Worm (Caenorhabditis elegans) whole organism, mixed stage, embryonic: Measurements from ENCODE around the gene clp-9.

ENCODE experiments used
- ceh-39 ChIP-seq: fragments of 150-350 bp; optimal IDR thresholded peaks from 2 replicates; lab custom pipeline; 2014; ENCODE audit warnings: missing biosample characterization, missing genetic modification characterization
- ces-1 ChIP-seq: fragments of 150-350 bp; optimal IDR thresholded peaks from 2 replicates; lab custom pipeline; 2014; ENCODE audit warnings: missing biosample characterization, missing genetic modification reagents, missing genetic modification characterization
- elt-1 ChIP-seq: sonication (generic microtip); optimal IDR thresholded peaks from 2 replicates; lab custom pipeline; 2017; ENCODE audit warnings: missing genetic modification characterization, mild to moderate bottlenecking, missing compliant biosample characterization, antibody characterized with exemption, moderate library complexity, borderline replicate concordance; ENCODE audit not compliant: insufficient read depth
- elt-3 ChIP-seq: fragments of 150-350 bp; optimal IDR thresholded peaks from 2 replicates; lab custom pipeline; 2014; ENCODE audit warnings: missing biosample characterization, missing genetic modification characterization
- lin-13 ChIP-seq: fragments of 150-350 bp; optimal IDR thresholded peaks from 2 replicates; lab custom pipeline; 2014; ENCODE audit warnings: missing biosample characterization, missing genetic modification characterization
- lsy-2 ChIP-seq: fragments of 150-350 bp; optimal IDR thresholded peaks from 2 replicates; lab custom pipeline; 2014; ENCODE audit warnings: missing biosample characterization, missing genetic modification characterization
- mab-5 ChIP-seq: fragments of 150-350 bp; optimal IDR thresholded peaks from 2 replicates; lab custom pipeline; 2014; ENCODE audit warnings: missing biosample characterization, missing genetic modification characterization
- mep-1 ChIP-seq: fragments of 150-350 bp; optimal IDR thresholded peaks from 2 replicates; lab custom pipeline; 2017; ENCODE audit warnings: missing biosample characterization, missing genetic modification reagents, missing genetic modification characterization, inconsistent platforms
- mls-2 ChIP-seq: sonication (generic microtip); optimal IDR thresholded peaks from 2 replicates; lab custom pipeline; 2016; ENCODE audit warnings: mild to moderate bottlenecking, missing genetic modification characterization, moderate library complexity, missing compliant biosample characterization
- nhr-237 ChIP-seq: fragments of 150-350 bp; optimal IDR thresholded peaks from 2 replicates; lab custom pipeline; 2014; ENCODE audit warnings: missing biosample characterization, missing genetic modification characterization
- pha-4 ChIP-seq: fragments of 150-350 bp; optimal IDR thresholded peaks from 2 replicates; lab custom pipeline; 2018; ENCODE audit warnings: missing biosample characterization, missing genetic modification reagents, missing genetic modification characterization
- sptf-1 ChIP-seq: sonication (generic microtip); optimal IDR thresholded peaks from 2 replicates; lab custom pipeline; 2017; ENCODE audit warnings: mild to moderate bottlenecking, missing genetic modification characterization, moderate library complexity, missing compliant biosample characterization
- unc-62 ChIP-seq: fragments of 150-350 bp; optimal IDR thresholded peaks from 2 replicates; lab custom pipeline; 2014; ENCODE audit warnings: missing biosample characterization, missing genetic modification reagents, missing genetic modification characterization
- ztf-11 ChIP-seq: fragments of 150-350 bp; optimal IDR thresholded peaks from 2 replicates; lab custom pipeline; 2014; ENCODE audit warnings: missing biosample characterization, missing genetic modification characterization

DNA sequence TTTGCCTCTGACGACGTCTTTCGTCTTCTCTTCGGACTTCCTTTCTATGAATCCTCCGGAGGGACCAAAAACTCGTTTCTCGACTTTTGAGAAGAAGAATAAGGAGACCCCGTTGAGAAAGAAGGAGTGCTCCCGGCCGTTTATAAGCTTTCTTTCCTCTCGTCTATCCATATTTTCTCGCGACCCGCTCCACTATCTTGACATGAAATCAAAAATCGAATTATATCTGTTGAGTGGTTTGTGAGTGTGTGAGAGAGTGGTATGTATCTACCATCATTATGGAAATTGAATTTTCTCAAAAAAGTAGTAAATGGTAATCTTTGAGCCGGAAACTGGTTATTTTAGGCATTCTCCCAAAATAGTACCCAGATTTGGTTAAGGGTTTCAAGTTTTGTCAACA is 25.4 kb upstream of the clp-9 start:
- no peak for TF ChIP-seq lsy-2
- TF ChIP-seq sptf-1 = no peak
- TF ChIP-seq mep-1 (tag; lab: Kevin White, UChicago) = no peak
- no peak for TF ChIP-seq pha-4 (tag; lab: Kevin White, UChicago)
- no peak for TF ChIP-seq mls-2 (tag; lab: Kevin White, UChicago)
- no peak for TF ChIP-seq elt-1 (tag; lab: Kevin White, UChicago)
- TF ChIP-seq unc-62 (GFP tag; lab: Kevin White, UChicago) = no peak
- TF ChIP-seq mab-5 (tag; lab: Kevin White, UChicago) = no peak
- peak; percentile 85 for TF ChIP-seq ces-1
- TF ChIP-seq nhr-237 = no peak
- TF ChIP-seq ztf-11 = no peak
- TF ChIP-seq ceh-39 (tag; lab: Kevin White, UChicago) = no peak
- no peak for TF ChIP-seq lin-13 (tag; lab: Kevin White, UChicago)
- TF ChIP-seq elt-3 (tag; lab: Kevin White, UChicago) = no peak
